Worm (Caenorhabditis elegans) whole organism, L4 larva: ENCODE data around the gene H14A12.5.

ENCODE experiments used
- F37D6.2 ChIP-seq: sonication (generic microtip); optimal IDR thresholded peaks from 2 replicates; lab custom pipeline; 2016; ENCODE audit warnings: mild to moderate bottlenecking, missing genetic modification characterization, missing compliant biosample characterization
- F44E2.7 ChIP-seq: fragments of 200-800 bp; sonication (Bioruptor generic); IDR thresholded peaks from 2 replicates; pipeline ENCODE4 v2.1.2; 2022; ENCODE audit warnings: missing genetic modification characterization, missing compliant biosample characterization
- R02D3.7 ChIP-seq: fragments of 150-350 bp; sonication (generic microtip); optimal IDR thresholded peaks from 3 replicates; lab custom pipeline; 2014; ENCODE audit warnings: missing biosample characterization, missing genetic modification characterization
- T26A8.4 ChIP-seq: fragments of 200-800 bp; sonication (Bioruptor generic); IDR thresholded peaks from 2 replicates; pipeline ENCODE4 v1.3.6; 2022; ENCODE audit warnings: missing genetic modification characterization, missing compliant biosample characterization
- Y105C5A.15 ChIP-seq: fragments of 200-800 bp; sonication (Bioruptor generic); IDR thresholded peaks from 2 replicates; pipeline ENCODE4 v1.3.6; 2022; ENCODE audit warnings: missing genetic modification characterization, missing compliant biosample characterization
- Y75B8A.6 ChIP-seq: fragments of 200-800 bp; sonication (Bioruptor generic); IDR thresholded peaks from 2 replicates; pipeline ENCODE4 v1.3.6; 2022; ENCODE audit warnings: missing genetic modification reagents, missing genetic modification characterization, missing compliant biosample characterization
- ZK546.5 ChIP-seq, 2 experiments: sonication (generic microtip); optimal IDR thresholded peaks; 2 replicates each; lab custom pipeline; 2017; ENCODE audit warnings: missing biosample characterization in 2 of 2, missing genetic modification characterization in 2 of 2
- ceh-20 ChIP-seq: fragments of 200-800 bp; sonication (Bioruptor generic); IDR thresholded peaks from 2 replicates; pipeline ENCODE4 v1.3.6; 2022; ENCODE audit warnings: missing genetic modification reagents, missing genetic modification characterization, missing compliant biosample characterization
- ctbp-1 ChIP-seq: fragments of 200-800 bp; sonication (Bioruptor generic); IDR thresholded peaks from 2 replicates; pipeline ENCODE4 v1.3.6; 2022; ENCODE audit warnings: missing genetic modification reagents, missing genetic modification characterization, missing compliant biosample characterization
- daf-16 ChIP-seq, 3 experiments: sonication (generic microtip); optimal IDR thresholded peaks; 2 replicates each; lab custom pipeline; 2016 to 2017; ENCODE audit warnings: missing genetic modification characterization in 3 of 3, missing genetic modification reagents in 3 of 3, mild to moderate bottlenecking in 2 of 3, missing compliant biosample characterization in 2 of 3, missing biosample characterization in 1 of 3, moderate library complexity in 1 of 3
- dmd-6 ChIP-seq: fragments of 200-800 bp; sonication (Bioruptor generic); IDR thresholded peaks from 2 replicates; pipeline ENCODE4 v1.3.6; 2022; ENCODE audit warnings: missing genetic modification reagents, missing genetic modification characterization, missing compliant biosample characterization
- dmd-8 ChIP-seq: fragments of 200-800 bp; sonication (Bioruptor generic); IDR thresholded peaks from 2 replicates; pipeline ENCODE4 v1.3.6; 2022; ENCODE audit warnings: missing genetic modification characterization, missing compliant biosample characterization
- egl-43 ChIP-seq: fragments of 200-800 bp; sonication (Bioruptor generic); IDR thresholded peaks from 2 replicates; pipeline ENCODE4 v1.3.6; 2022; ENCODE audit warnings: missing genetic modification reagents, missing genetic modification characterization, missing compliant biosample characterization
- fkh-10 ChIP-seq: fragments of 150-350 bp; optimal IDR thresholded peaks from 2 replicates; lab custom pipeline; 2014; ENCODE audit warnings: missing biosample characterization, missing genetic modification reagents, missing genetic modification characterization
- fos-1 ChIP-seq: fragments of 150-350 bp; optimal IDR thresholded peaks from 2 replicates; lab custom pipeline; 2014; ENCODE audit warnings: missing biosample characterization, missing genetic modification characterization
- hlh-11 ChIP-seq: fragments of 200-800 bp; sonication (Bioruptor generic); optimal IDR thresholded peaks from 2 replicates; lab custom pipeline; 2018; ENCODE audit warnings: mild to moderate bottlenecking, missing genetic modification characterization, missing compliant biosample characterization
- hlh-30 ChIP-seq: sonication (generic microtip); optimal IDR thresholded peaks from 2 replicates; lab custom pipeline; 2017; ENCODE audit warnings: antibody characterized with exemption, mild to moderate bottlenecking, missing genetic modification characterization, missing compliant biosample characterization; ENCODE audit not compliant: insufficient read depth
- hmg-1.1 ChIP-seq: fragments of 200-800 bp; sonication (Bioruptor generic); IDR thresholded peaks from 2 replicates; pipeline ENCODE4 v1.3.6; 2022; ENCODE audit warnings: missing genetic modification reagents, missing genetic modification characterization, missing compliant biosample characterization
- jun-1 ChIP-seq: fragments of 150-350 bp; optimal IDR thresholded peaks from 2 replicates; lab custom pipeline; 2014; ENCODE audit warnings: missing biosample characterization, missing genetic modification reagents, missing genetic modification characterization
- lim-7 ChIP-seq: fragments of 200-800 bp; sonication (Bioruptor generic); IDR thresholded peaks from 2 replicates; pipeline ENCODE4 v1.3.6; 2022; ENCODE audit warnings: missing genetic modification characterization, missing compliant biosample characterization
- lin-1 ChIP-seq: fragments of 200-800 bp; sonication (Bioruptor generic); IDR thresholded peaks from 2 replicates; pipeline ENCODE4 v1.3.6; 2022; ENCODE audit warnings: missing genetic modification reagents, missing genetic modification characterization, missing compliant biosample characterization
- lin-13 ChIP-seq: fragments of 150-350 bp; optimal IDR thresholded peaks from 2 replicates; lab custom pipeline; 2014; ENCODE audit warnings: missing biosample characterization, missing genetic modification reagents, missing genetic modification characterization
- lin-15B ChIP-seq: fragments of 150-350 bp; sonication (generic microtip); optimal IDR thresholded peaks from 3 replicates; lab custom pipeline; 2014; ENCODE audit warnings: missing biosample characterization, missing genetic modification characterization
- lsy-2 ChIP-seq, 2 experiments: fragments of 150-350 bp in 1 of 2; sonication (generic microtip) in 1 of 2; optimal IDR thresholded peaks; 2 replicates each; lab custom pipeline; 2014 to 2017; ENCODE audit warnings: missing biosample characterization in 2 of 2, missing genetic modification characterization in 2 of 2
- madf-9 ChIP-seq: fragments of 200-800 bp; sonication (Bioruptor generic); conservative IDR thresholded peaks from 2 replicates; pipeline ENCODE4 v1.3.6; 2022; ENCODE audit warnings: missing genetic modification reagents, missing genetic modification characterization, missing compliant biosample characterization
- mdl-1 ChIP-seq, 2 experiments: fragments of 150-350 bp in 1 of 2; sonication (generic microtip) in 1 of 2; optimal IDR thresholded peaks; 2 replicates each; lab custom pipeline; 2014 to 2017; ENCODE audit warnings: missing biosample characterization in 2 of 2, missing genetic modification characterization in 2 of 2
- mxl-2 ChIP-seq: fragments of 200-800 bp; sonication (Bioruptor generic); conservative IDR thresholded peaks from 2 replicates; pipeline ENCODE4 v1.3.6; 2022; ENCODE audit warnings: missing genetic modification reagents, missing genetic modification characterization, missing compliant biosample characterization
- mxl-3 ChIP-seq: fragments of 200-800 bp; sonication (Bioruptor generic); optimal IDR thresholded peaks from 2 replicates; lab custom pipeline; 2018; ENCODE audit warnings: mild to moderate bottlenecking, missing genetic modification characterization, missing compliant biosample characterization
- nhr-10 ChIP-seq: fragments of 150-350 bp; optimal IDR thresholded peaks from 2 replicates; lab custom pipeline; 2014; ENCODE audit warnings: missing biosample characterization, missing genetic modification characterization
- nhr-102 ChIP-seq: sonication (generic microtip); optimal IDR thresholded peaks from 2 replicates; lab custom pipeline; 2016; ENCODE audit warnings: mild to moderate bottlenecking, missing genetic modification characterization, moderate library complexity, missing compliant biosample characterization
- nhr-11 ChIP-seq: fragments of 150-350 bp; optimal IDR thresholded peaks from 2 replicates; lab custom pipeline; 2014; ENCODE audit warnings: missing biosample characterization, missing genetic modification characterization
- nhr-77 ChIP-seq: fragments of 150-350 bp; optimal IDR thresholded peaks from 2 replicates; lab custom pipeline; 2014; ENCODE audit warnings: missing biosample characterization, missing genetic modification characterization
- rbr-2 ChIP-seq: sonication (generic microtip); optimal IDR thresholded peaks from 2 replicates; lab custom pipeline; 2016; ENCODE audit warnings: missing genotype, missing genetic modification characterization, missing compliant biosample characterization
- set-16 ChIP-seq: fragments of 200-800 bp; sonication (Bioruptor generic); IDR thresholded peaks from 2 replicates; pipeline ENCODE4 v1.3.6; 2022; ENCODE audit warnings: missing genetic modification reagents, missing genetic modification characterization, missing compliant biosample characterization
- spr-1 ChIP-seq: sonication (generic microtip); optimal IDR thresholded peaks from 2 replicates; lab custom pipeline; 2016; ENCODE audit warnings: mild to moderate bottlenecking, missing genetic modification characterization, missing compliant biosample characterization
- tag-97 ChIP-seq: fragments of 200-800 bp; sonication (Bioruptor generic); IDR thresholded peaks from 2 replicates; pipeline ENCODE4 v1.3.6; 2022; ENCODE audit warnings: missing genetic modification characterization, missing compliant biosample characterization
- unc-130 ChIP-seq: sonication (generic microtip); optimal IDR thresholded peaks from 2 replicates; lab custom pipeline; 2016; ENCODE audit warnings: missing genetic modification reagents, missing genetic modification characterization, missing compliant biosample characterization
- vab-7 ChIP-seq: fragments of 200-800 bp; sonication (Bioruptor generic); IDR thresholded peaks from 2 replicates; pipeline ENCODE4 v1.3.6; 2022; ENCODE audit warnings: missing genetic modification reagents, missing genetic modification characterization, missing compliant biosample characterization
- zag-1 ChIP-seq: fragments of 150-350 bp; optimal IDR thresholded peaks from 2 replicates; lab custom pipeline; 2014; ENCODE audit warnings: missing biosample characterization, missing genetic modification characterization
- zfp-2 ChIP-seq: sonication (generic microtip); optimal IDR thresholded peaks from 2 replicates; lab custom pipeline; 2016; ENCODE audit warnings: mild to moderate bottlenecking, missing genetic modification characterization, missing compliant biosample characterization

The H14A12.5 gene

ce11 chrIII:7498346-7498745 is 29.5 kb upstream of the H14A12.5 start (continued):
- TF ChIP-seq tag-97 (GFP tag; lab: Robert Waterston, UW) (no peak), zag-1 (tag; lab: Kevin White, UChicago) (peak; percentile 12), hmg-1.1 (GFP tag; lab: Robert Waterston, UW) (peak; percentile 86), nhr-77 (tag; lab: Kevin White, UChicago) (peak; percentile 91), lin-1 (GFP tag; lab: Robert Waterston, UW) (peak; percentile 70), dmd-8 (GFP tag; lab: Robert Waterston, UW) (no peak), nhr-10 (tag; lab: Kevin White, UChicago) (peak; percentile 0), daf-16 (GFP tag; optimal IDR thresholded peaks at IDR 0.05; lab: Kevin White, UChicago) (peak; percentile 40 to 61), daf-16 (tag; optimal IDR thresholded peaks at IDR 0.05; lab: Kevin White, UChicago) (peak; percentile 63), T26A8.4 (GFP tag; lab: Robert Waterston, UW) (peak; percentile 70), lim-7 (no peak), F44E2.7 (GFP tag; lab: Robert Waterston, UW) (no peak), nhr-102 (tag; lab: Kevin White, UChicago) (peak; percentile 64), lin-15B (tag; lab: Kevin White, UChicago) (peak; percentile 78), hlh-11 (peak; percentile 96), Y105C5A.15 (0 out of 2 replicates have a peak, but pooled peaks have one; percentile 20), nhr-11 (tag; lab: Kevin White, UChicago) (peak; percentile 86), F37D6.2 (tag; lab: Kevin White, UChicago) (peak; percentile 78), zfp-2 (no peak), egl-43 (GFP tag; lab: Robert Waterston, UW) (no peak; the same call in 1 of the 2 replicates), lsy-2 (tag; optimal IDR thresholded peaks at IDR 0.05; lab: Kevin White, UChicago) (peak; percentile 63 to 91), dmd-6 (GFP tag; lab: Robert Waterston, UW) (peak; percentile 91), spr-1 (peak; percentile 66), ZK546.5 (tag; optimal IDR thresholded peaks at IDR 0.05; lab: Kevin White, UChicago) (no peak), ctbp-1 (GFP tag; lab: Robert Waterston, UW) (peak; percentile 32; the same call in 1 of the 2 replicates), mxl-3 (GFP tag; lab: Kevin White, UChicago) (peak; percentile 99), madf-9 (GFP tag; lab: Robert Waterston, UW) (peak; percentile 45; the same call in 1 of the 2 replicates), rbr-2 (tag; lab: Kevin White, UChicago) (peak; percentile 83), mxl-2 (GFP tag; lab: Robert Waterston, UW) (0 out of 2 replicates have a peak, but pooled peaks have one; percentile 25), mdl-1 (tag; optimal IDR thresholded peaks at IDR 0.05; lab: Kevin White, UChicago) (peak; percentile 75 to 96), ceh-20 (GFP tag; lab: Robert Waterston, UW) (peak; percentile 79; the same call in 1 of the 2 replicates), jun-1 (tag; lab: Kevin White, UChicago) (peak; percentile 45), vab-7 (GFP tag; lab: Robert Waterston, UW) (0 out of 2 replicates have a peak, but pooled peaks have one; percentile 50), lin-13 (GFP tag; lab: Kevin White, UChicago) (peak; percentile 98), set-16 (GFP tag; lab: Robert Waterston, UW) (peak; percentile 50; the same call in 1 of the 2 replicates), R02D3.7 (tag; lab: Kevin White, UChicago) (no peak), fkh-10 (peak; percentile 91), unc-130 (GFP tag; lab: Kevin White, UChicago) (peak; percentile 48), fos-1 (no peak), Y75B8A.6 (GFP tag; lab: Robert Waterston, UW) (no peak), hlh-30 (tag; lab: Kevin White, UChicago) (peak; percentile 83)
